Worm (Caenorhabditis elegans): Measurements from ENCODE around the gene C36E6.8.

Gene C36E6.8

DNA sequence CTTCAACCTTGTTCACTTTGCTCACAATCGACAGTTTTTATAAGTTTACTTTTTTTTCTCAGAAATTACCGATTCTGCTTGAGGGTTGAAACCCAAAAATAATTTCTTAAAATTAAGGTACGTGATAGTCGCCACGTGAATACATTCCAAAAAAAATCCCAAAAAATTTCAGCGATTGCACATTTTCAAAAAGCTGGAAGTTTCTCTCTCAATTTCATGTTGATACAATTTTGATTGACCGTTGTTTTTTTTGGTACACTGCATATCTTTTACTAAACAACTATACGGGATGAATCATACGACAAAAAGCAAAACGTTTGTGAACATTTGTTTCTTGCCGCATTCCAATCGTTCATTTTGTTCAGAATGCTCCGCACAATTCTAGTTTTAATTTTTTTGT is at the start of gene C36E6.8:
C36E6.8 (plus strand) TSS at position 301 of the 400 bp plus-strand sequence.
- TF ChIP-seq tbx-37 (GFP tag; conservative IDR thresholded peaks at IDR 0.05) = no peak
- no peak for TF ChIP-seq scrt-1 (GFP tag; IDR thresholded peaks at IDR 0.05)
- TF ChIP-seq hmg-4 (GFP tag; optimal IDR thresholded peaks at IDR 0.05) = no peak
- TF ChIP-seq ets-7 (tag; optimal IDR thresholded peaks at IDR 0.05) = no peak
- TF ChIP-seq hnd-1 (tag; optimal IDR thresholded peaks at IDR 0.05) = no peak
- no peak for TF ChIP-seq ama-1 (optimal IDR thresholded peaks at IDR 0.05)
- no peak for TF ChIP-seq tra-4 (tag; optimal IDR thresholded peaks at IDR 0.05)
- TF ChIP-seq hmbx-1 (tag; optimal IDR thresholded peaks at IDR 0.05) = no peak
- TF ChIP-seq ceh-36 (tag; optimal IDR thresholded peaks at IDR 0.05) = no peak
- TF ChIP-seq pes-1 (GFP tag; IDR thresholded peaks at IDR 0.05) = no peak
- no peak for TF ChIP-seq B0310.2 (tag; optimal IDR thresholded peaks at IDR 0.05)
- TF ChIP-seq aly-1 (tag; optimal IDR thresholded peaks at IDR 0.05) = no peak
- no peak for TF ChIP-seq ceh-13 (GFP tag; optimal IDR thresholded peaks at IDR 0.05)
- TF ChIP-seq F13C5.2 (tag; optimal IDR thresholded peaks at IDR 0.05) = no peak
- no peak for TF ChIP-seq flt-1 (GFP tag; IDR thresholded peaks at IDR 0.05)
- TF ChIP-seq sea-1 (GFP tag; conservative IDR thresholded peaks at IDR 0.05) = no peak
- no peak for TF ChIP-seq tbx-11 (GFP tag; IDR thresholded peaks at IDR 0.05)

DNA sequence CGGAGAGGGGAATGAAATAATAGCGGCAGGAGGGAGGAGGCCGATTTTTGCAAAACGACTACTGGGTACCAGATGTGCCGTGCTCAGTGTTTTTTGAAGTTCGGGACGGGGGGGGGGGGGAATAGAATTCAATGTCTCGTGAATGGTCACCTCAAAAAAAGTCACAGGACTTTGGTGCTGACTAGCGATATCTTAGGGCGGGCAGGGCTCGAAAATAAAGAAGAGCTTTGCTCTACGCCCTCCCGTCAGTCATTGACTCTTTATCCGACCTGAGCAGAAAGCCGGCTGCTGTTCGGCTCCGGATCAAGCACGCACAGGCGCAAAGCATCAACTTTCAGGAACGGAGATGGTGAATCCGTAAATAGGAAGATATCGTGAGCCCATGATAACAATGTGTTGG is 48.0 kb upstream of the C36E6.8 start:
- TF ChIP-seq scrt-1 (GFP tag; IDR thresholded peaks at IDR 0.05) (no peak), tbx-11 (GFP tag; IDR thresholded peaks at IDR 0.05) (no peak), ceh-13 (GFP tag; optimal IDR thresholded peaks at IDR 0.05) (no peak), B0310.2 (tag; optimal IDR thresholded peaks at IDR 0.05) (no peak), sea-1 (GFP tag; conservative IDR thresholded peaks at IDR 0.05) (no peak), tbx-37 (GFP tag; conservative IDR thresholded peaks at IDR 0.05) (no peak)

DNA sequence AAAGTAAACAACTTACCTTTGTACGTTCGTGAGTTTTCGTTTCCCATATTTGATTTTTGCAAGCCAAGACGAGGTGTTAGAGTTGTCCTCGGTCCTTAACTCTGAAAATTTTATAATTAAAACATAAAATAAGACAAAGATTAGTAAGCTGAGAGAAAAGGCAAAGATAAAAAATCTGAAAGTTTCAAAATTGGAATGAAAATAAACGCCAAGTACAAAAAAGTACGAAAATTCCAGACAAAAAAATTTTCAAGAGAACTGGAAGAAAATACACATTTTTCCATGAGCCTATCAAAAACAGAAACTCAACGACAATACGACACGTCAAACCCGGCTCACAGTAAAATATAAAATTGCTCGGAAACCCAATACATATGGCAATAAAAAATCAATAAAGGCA is 47.0 kb upstream of the C36E6.8 start, which contains the start of gene F10D7.5:
F10D7.5 (minus strand) TSS at position 101 of the 400 bp plus-strand sequence.
- TF ChIP-seq ceh-36 (tag; optimal IDR thresholded peaks at IDR 0.05) (no peak), tbx-11 (GFP tag; IDR thresholded peaks at IDR 0.05) (no peak), ama-1 (optimal IDR thresholded peaks at IDR 0.05) (no peak), tra-4 (tag; optimal IDR thresholded peaks at IDR 0.05) (no peak), aly-1 (tag; optimal IDR thresholded peaks at IDR 0.05) (no peak), pes-1 (GFP tag; IDR thresholded peaks at IDR 0.05) (no peak), B0310.2 (tag; optimal IDR thresholded peaks at IDR 0.05) (no peak), hmg-4 (GFP tag; optimal IDR thresholded peaks at IDR 0.05) (no peak)

DNA sequence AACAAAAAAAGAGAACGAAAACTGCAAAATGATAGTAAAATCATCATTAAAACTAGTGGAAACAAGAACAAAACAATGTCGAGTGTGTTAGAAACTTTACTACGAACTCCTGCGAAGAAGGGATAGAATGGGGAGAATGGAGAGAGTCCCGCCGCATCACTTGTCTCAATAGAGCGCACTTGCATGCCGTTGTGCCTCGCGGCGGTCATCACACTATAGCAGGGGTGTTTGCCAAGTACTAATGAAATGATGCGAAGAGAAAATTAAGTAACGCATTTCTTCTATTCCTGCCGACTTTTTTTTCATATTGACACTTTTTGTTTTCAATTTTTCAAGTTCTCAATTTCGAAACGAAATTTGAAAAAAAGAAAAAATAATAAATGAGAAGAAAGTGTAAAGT is 46.3 kb upstream of the C36E6.8 start:
- peak; percentile 71 for TF ChIP-seq F13C5.2 (tag; optimal IDR thresholded peaks at IDR 0.05)
- no peak for TF ChIP-seq pes-1 (GFP tag; IDR thresholded peaks at IDR 0.05)
- no peak for TF ChIP-seq sea-1 (GFP tag; conservative IDR thresholded peaks at IDR 0.05)
- peak; percentile 60 for TF ChIP-seq hmg-4 (GFP tag; optimal IDR thresholded peaks at IDR 0.05)

DNA sequence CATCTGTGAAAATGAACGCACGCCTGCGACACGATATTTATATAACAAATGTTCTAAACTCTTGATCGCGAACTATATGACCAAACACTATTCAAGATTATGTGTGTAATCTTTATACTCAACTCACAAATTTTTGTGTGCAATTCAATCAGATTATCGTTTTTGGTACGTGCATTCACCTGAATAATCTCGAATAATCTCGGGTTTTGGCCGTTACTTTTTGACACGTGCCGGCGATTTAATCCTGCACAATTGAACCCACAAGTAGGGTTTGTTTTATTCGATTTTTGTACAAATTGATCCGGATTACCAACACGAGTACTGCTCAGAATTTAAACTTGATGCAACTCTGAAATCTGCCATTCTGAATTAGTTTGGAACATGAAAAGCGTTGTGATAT is 42.0 kb upstream of the C36E6.8 start, which contains the start of the genes vap-1 and F11C7.2:
vap-1 (minus strand) TSS at position 101 of the 400 bp plus-strand sequence.
F11C7.2 (plus strand) TSS at position 359 of the 400 bp plus-strand sequence.
- TF ChIP-seq B0310.2 (tag; optimal IDR thresholded peaks at IDR 0.05) (no peak), tbx-11 (GFP tag; IDR thresholded peaks at IDR 0.05) (no peak), ceh-36 (tag; optimal IDR thresholded peaks at IDR 0.05) (no peak), scrt-1 (GFP tag; IDR thresholded peaks at IDR 0.05) (no peak)

DNA sequence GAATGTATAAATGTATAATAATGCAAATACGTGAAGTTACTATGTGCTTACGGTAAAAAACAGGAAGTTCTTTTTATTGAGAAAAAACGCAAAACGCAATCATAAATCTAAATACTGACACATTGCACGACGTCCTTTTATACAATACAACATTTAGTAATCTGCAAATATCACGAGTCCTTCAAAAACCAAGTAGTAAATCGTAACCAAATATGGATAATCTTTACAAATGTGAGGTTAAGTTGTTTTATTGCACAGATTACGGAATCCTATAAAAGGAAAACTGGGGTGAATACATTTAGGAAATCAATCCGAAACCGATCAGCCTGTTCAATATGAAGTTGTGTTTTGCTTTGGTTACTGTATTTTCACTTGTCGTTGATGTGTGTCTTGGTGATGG is 40.2 kb upstream of the C36E6.8 start, which contains the start of gene F11C7.7:
F11C7.7 (plus strand) TSS at position 301 of the 400 bp plus-strand sequence.
- TF ChIP-seq ets-7 (tag; optimal IDR thresholded peaks at IDR 0.05) (no peak), ama-1 (optimal IDR thresholded peaks at IDR 0.05) (no peak), tbx-11 (GFP tag; IDR thresholded peaks at IDR 0.05) (no peak), scrt-1 (GFP tag; IDR thresholded peaks at IDR 0.05) (no peak), ceh-36 (tag; optimal IDR thresholded peaks at IDR 0.05) (no peak), sea-1 (GFP tag; conservative IDR thresholded peaks at IDR 0.05) (no peak), F13C5.2 (tag; optimal IDR thresholded peaks at IDR 0.05) (no peak), B0310.2 (tag; optimal IDR thresholded peaks at IDR 0.05) (no peak), tbx-37 (GFP tag; conservative IDR thresholded peaks at IDR 0.05) (no peak)

DNA sequence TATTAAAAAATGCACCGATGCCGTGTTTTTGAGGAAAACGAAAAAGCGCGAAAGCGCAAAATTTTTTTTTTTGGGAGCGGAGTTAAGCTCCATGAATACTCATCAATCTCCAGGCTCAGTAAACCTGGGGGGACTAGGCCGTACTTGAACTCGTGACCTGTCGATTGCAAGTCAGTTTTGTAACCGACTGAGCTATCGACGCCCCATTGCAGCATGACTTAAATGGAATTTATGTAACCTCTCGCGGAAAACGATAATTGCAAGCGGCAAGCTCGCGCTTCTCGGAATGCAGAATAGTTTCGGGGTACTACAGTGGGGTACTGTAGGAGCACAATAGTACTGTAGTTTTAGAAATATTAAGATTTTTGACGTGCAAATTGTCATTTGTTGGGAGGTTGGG is 38.1 kb upstream of the C36E6.8 start:
- TF ChIP-seq hnd-1 (tag; optimal IDR thresholded peaks at IDR 0.05) (no peak), hmbx-1 (tag; optimal IDR thresholded peaks at IDR 0.05) (no peak), pes-1 (GFP tag; IDR thresholded peaks at IDR 0.05) (no peak), tra-4 (tag; optimal IDR thresholded peaks at IDR 0.05) (no peak), sea-1 (GFP tag; conservative IDR thresholded peaks at IDR 0.05) (no peak), scrt-1 (GFP tag; IDR thresholded peaks at IDR 0.05) (no peak)

DNA sequence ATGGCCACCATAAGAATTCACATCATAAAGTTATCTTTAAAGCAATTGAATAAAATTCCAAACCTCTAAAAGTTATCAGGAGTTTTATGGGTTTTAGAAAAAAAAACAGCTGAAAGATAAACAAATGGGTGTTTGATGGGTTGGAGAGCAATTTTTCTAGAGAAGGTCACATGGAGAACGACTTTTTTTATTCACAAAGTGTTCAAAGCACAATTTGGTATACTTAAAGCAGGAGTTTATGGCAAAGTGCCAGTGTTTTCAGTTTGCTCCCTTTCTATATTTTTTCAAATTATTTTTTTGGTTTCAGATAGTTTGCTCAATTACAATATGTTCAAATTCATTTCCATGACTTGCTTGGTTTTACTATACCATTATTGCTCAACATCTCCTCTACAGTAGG is 37.2 kb upstream of the C36E6.8 start, which contains the start of gene F11C7.6:
F11C7.6 (plus strand) TSS at position 301 of the 400 bp plus-strand sequence.
- no peak for TF ChIP-seq aly-1 (tag; optimal IDR thresholded peaks at IDR 0.05)
- no peak for TF ChIP-seq tbx-37 (GFP tag; conservative IDR thresholded peaks at IDR 0.05)
- TF ChIP-seq ceh-36 (tag; optimal IDR thresholded peaks at IDR 0.05) = no peak
- TF ChIP-seq ama-1 (optimal IDR thresholded peaks at IDR 0.05) = no peak
- TF ChIP-seq B0310.2 (tag; optimal IDR thresholded peaks at IDR 0.05) = no peak
- no peak for TF ChIP-seq flt-1 (GFP tag; IDR thresholded peaks at IDR 0.05)
- no peak for TF ChIP-seq hmg-4 (GFP tag; optimal IDR thresholded peaks at IDR 0.05)
- TF ChIP-seq ceh-13 (GFP tag; optimal IDR thresholded peaks at IDR 0.05) = no peak
- no peak for TF ChIP-seq ets-7 (tag; optimal IDR thresholded peaks at IDR 0.05)
- no peak for TF ChIP-seq tra-4 (tag; optimal IDR thresholded peaks at IDR 0.05)

DNA sequence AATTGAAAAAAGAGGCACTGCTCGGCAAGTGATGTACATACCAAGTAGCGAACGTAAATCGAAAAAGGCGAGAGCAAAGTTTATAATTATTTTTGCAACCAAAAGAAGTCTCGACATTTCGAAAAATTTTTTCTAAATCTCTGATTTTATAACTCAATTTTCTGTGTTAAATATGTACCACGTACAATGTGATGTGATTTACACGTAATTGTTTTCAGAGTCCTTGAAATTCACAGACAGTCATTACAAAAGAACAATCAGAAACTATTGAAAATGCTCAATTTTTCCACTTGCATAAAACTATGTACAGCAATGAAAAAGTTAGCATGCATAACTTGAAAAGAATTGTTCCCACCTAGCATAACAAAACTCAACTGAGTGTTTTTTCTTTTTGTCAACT is 35.4 kb upstream of the C36E6.8 start:
- no peak for TF ChIP-seq tbx-11 (GFP tag; IDR thresholded peaks at IDR 0.05)
- no peak for TF ChIP-seq hmg-4 (GFP tag; optimal IDR thresholded peaks at IDR 0.05)
- TF ChIP-seq aly-1 (tag; optimal IDR thresholded peaks at IDR 0.05) = no peak
- no peak for TF ChIP-seq flt-1 (GFP tag; IDR thresholded peaks at IDR 0.05)
- no peak for TF ChIP-seq ceh-13 (GFP tag; optimal IDR thresholded peaks at IDR 0.05)
- no peak for TF ChIP-seq sea-1 (GFP tag; conservative IDR thresholded peaks at IDR 0.05)
- TF ChIP-seq ets-7 (tag; optimal IDR thresholded peaks at IDR 0.05) = no peak
- TF ChIP-seq tbx-37 (GFP tag; conservative IDR thresholded peaks at IDR 0.05) = no peak
- no peak for TF ChIP-seq hmbx-1 (tag; optimal IDR thresholded peaks at IDR 0.05)
- no peak for TF ChIP-seq ama-1 (optimal IDR thresholded peaks at IDR 0.05)
- TF ChIP-seq B0310.2 (tag; optimal IDR thresholded peaks at IDR 0.05) = no peak
- TF ChIP-seq scrt-1 (GFP tag; IDR thresholded peaks at IDR 0.05) = no peak
- no peak for TF ChIP-seq pes-1 (GFP tag; IDR thresholded peaks at IDR 0.05)
- TF ChIP-seq hnd-1 (tag; optimal IDR thresholded peaks at IDR 0.05) = no peak
- no peak for TF ChIP-seq ceh-36 (tag; optimal IDR thresholded peaks at IDR 0.05)
- TF ChIP-seq F13C5.2 (tag; optimal IDR thresholded peaks at IDR 0.05) = no peak
- TF ChIP-seq tra-4 (tag; optimal IDR thresholded peaks at IDR 0.05) = no peak
